Fruit fly (Drosophila melanogaster) whole organism, wandering third instar larva: Measurements from ENCODE around the gene CtIP.

ENCODE experiments used
- Abd-B ChIP-seq: fragments of >200 bp; optimal IDR thresholded peaks from 2 replicates; lab custom pipeline; 2017; ENCODE audit warnings: missing biosample characterization, missing genetic modification characterization
- CG32264 ChIP-seq: fragments of 200-800 bp; sonication (Bioruptor generic); optimal IDR thresholded peaks from 2 replicates; lab custom pipeline; 2016; ENCODE audit warnings: missing biosample characterization, missing genetic modification characterization
- CG9705 ChIP-seq: fragments of 200-800 bp; sonication (Bioruptor generic); optimal IDR thresholded peaks from 2 replicates; lab custom pipeline; 2018; ENCODE audit warnings: missing biosample characterization, mild to moderate bottlenecking, missing genetic modification characterization
- CrebA ChIP-seq: fragments of 200-800 bp; sonication (Bioruptor generic); optimal IDR thresholded peaks from 2 replicates; lab custom pipeline; 2016; ENCODE audit warnings: missing biosample characterization, mild to moderate bottlenecking, missing genetic modification characterization, borderline replicate concordance
- Dfd ChIP-seq: fragments of >200 bp; optimal IDR thresholded peaks from 2 replicates; lab custom pipeline; 2017; ENCODE audit warnings: missing biosample characterization, missing genetic modification characterization
- Dif ChIP-seq: fragments of 200-275, 200-300 bp; sonication (Bioruptor generic); optimal IDR thresholded peaks from 2 replicates; lab custom pipeline; 2018; ENCODE audit warnings: missing biosample characterization, missing genetic modification characterization; ENCODE audit not compliant: partially characterized antibody
- GATAd ChIP-seq: sonication (Bioruptor generic); optimal IDR thresholded peaks from 2 replicates; lab custom pipeline; 2016; ENCODE audit warnings: missing biosample characterization, missing genetic modification characterization
- HLH106 ChIP-seq: fragments of 200-800 bp; optimal IDR thresholded peaks from 3 replicates; lab custom pipeline; 2019; ENCODE audit warnings: missing biosample characterization, mild to moderate bottlenecking, missing genetic modification characterization, moderate library complexity
- Hnf4 ChIP-seq: fragments of 200-800 bp; sonication (Bioruptor generic); optimal IDR thresholded peaks from 2 replicates; lab custom pipeline; 2016; ENCODE audit warnings: missing biosample characterization, mild to moderate bottlenecking, missing genetic modification characterization
- Hr78 ChIP-seq: fragments of >200 bp; optimal IDR thresholded peaks from 2 replicates; lab custom pipeline; 2017; ENCODE audit warnings: missing biosample characterization, missing genetic modification characterization
- Hr83 ChIP-seq: fragments of 200-300 bp; sonication (Bioruptor generic); optimal IDR thresholded peaks from 2 replicates; lab custom pipeline; 2016; ENCODE audit warnings: missing biosample characterization, mild to moderate bottlenecking, missing genetic modification characterization, moderate library complexity; ENCODE audit not compliant: poor library complexity, severe bottlenecking
- Jra ChIP-seq: sonication (Bioruptor generic); optimal IDR thresholded peaks from 2 replicates; lab custom pipeline; 2016; ENCODE audit warnings: missing biosample characterization, missing genetic modification characterization
- Mio ChIP-seq: sonication (Bioruptor generic); optimal IDR thresholded peaks from 2 replicates; lab custom pipeline; 2016; ENCODE audit warnings: missing biosample characterization, missing genetic modification characterization
- Myc ChIP-seq: fragments of >200 bp; optimal IDR thresholded peaks from 2 replicates; lab custom pipeline; 2017
- N ChIP-seq: fragments of >200 bp; optimal IDR thresholded peaks from 2 replicates; lab custom pipeline; 2018; ENCODE audit warnings: missing biosample characterization, missing external identifiers, missing genetic modification characterization
- OdsH ChIP-seq: fragments of 200-800 bp; sonication (Bioruptor generic); optimal IDR thresholded peaks from 2 replicates; lab custom pipeline; 2016; ENCODE audit warnings: missing biosample characterization, mild to moderate bottlenecking, missing genetic modification characterization
- Rel ChIP-seq, 2 experiments: fragments of 200-800 bp; sonication (Bioruptor generic) in 1 of 2; optimal IDR thresholded peaks; 2 replicates in 1 of 2; 3 replicates in 1 of 2; lab custom pipeline; 2016 to 2019; ENCODE audit warnings: mild to moderate bottlenecking in 2 of 2, missing biosample characterization in 2 of 2, missing genetic modification characterization in 2 of 2, moderate library complexity in 1 of 2
- Sp1 ChIP-seq: fragments of 200-800 bp; sonication (Bioruptor generic); optimal IDR thresholded peaks from 3 replicates; lab custom pipeline; 2019; ENCODE audit warnings: missing biosample characterization, mild to moderate bottlenecking, missing genetic modification characterization, moderate library complexity
- Vsx2 ChIP-seq: fragments of 200-300, 225-300 bp; sonication (Bioruptor generic); optimal IDR thresholded peaks from 2 replicates; lab custom pipeline; 2018; ENCODE audit warnings: missing biosample characterization, missing genetic modification characterization; ENCODE audit not compliant: partially characterized antibody
- br ChIP-seq: fragments of 200-800 bp; sonication (Bioruptor generic); optimal IDR thresholded peaks from 2 replicates; lab custom pipeline; 2016; ENCODE audit warnings: missing biosample characterization, missing genetic modification characterization
- brk ChIP-seq: fragments of 200-800 bp; sonication (Bioruptor generic); optimal IDR thresholded peaks from 2 replicates; lab custom pipeline; 2016; ENCODE audit warnings: missing biosample characterization, mild to moderate bottlenecking, missing genetic modification characterization
- dl ChIP-seq, 2 experiments: fragments of 175-275, 200-275 bp in 1 of 2; fragments of 200-275 bp in 1 of 2; sonication (Bioruptor generic); optimal IDR thresholded peaks; lab custom pipeline; 2018; ENCODE audit warnings: mild to moderate bottlenecking in 2 of 2, missing biosample characterization in 2 of 2, missing genetic modification characterization in 2 of 2, moderate library complexity in 2 of 2; ENCODE audit not compliant: partially characterized antibody in 2 of 2, insufficient read depth in 1 of 2
- dmrt93B ChIP-seq: fragments of 200-800 bp; sonication (Bioruptor generic); optimal IDR thresholded peaks from 2 replicates; lab custom pipeline; 2018; ENCODE audit warnings: missing biosample characterization, mild to moderate bottlenecking, missing genetic modification characterization
- dsf ChIP-seq: sonication (Bioruptor generic); optimal IDR thresholded peaks from 2 replicates; lab custom pipeline; 2016; ENCODE audit warnings: missing biosample characterization, missing genetic modification characterization, borderline replicate concordance
- ey ChIP-seq: fragments of 200-800 bp; sonication (Bioruptor generic); optimal IDR thresholded peaks from 2 replicates; lab custom pipeline; 2016; ENCODE audit warnings: missing biosample characterization, missing genetic modification characterization
- foxo ChIP-seq, 2 experiments: fragments of 200-800 bp; sonication (Bioruptor generic); optimal IDR thresholded peaks; 2 replicates in 1 of 2; 3 replicates in 1 of 2; lab custom pipeline; 2016 to 2017; ENCODE audit warnings: missing biosample characterization in 2 of 2, missing genetic modification characterization in 2 of 2
- fru ChIP-seq: fragments of 200-800 bp; sonication (Bioruptor generic); optimal IDR thresholded peaks from 3 replicates; lab custom pipeline; 2016; ENCODE audit warnings: missing biosample characterization, mild to moderate bottlenecking, missing genetic modification characterization
- h ChIP-seq: fragments of 200-800 bp; sonication (Bioruptor generic); optimal IDR thresholded peaks from 3 replicates; lab custom pipeline; 2016; ENCODE audit warnings: missing biosample characterization, mild to moderate bottlenecking, missing genetic modification characterization
- jim ChIP-seq: fragments of 175-275, 200-325 bp; sonication (Bioruptor generic); optimal IDR thresholded peaks from 2 replicates; lab custom pipeline; 2016; ENCODE audit warnings: missing biosample characterization, mild to moderate bottlenecking, missing genetic modification characterization
- lola ChIP-seq: fragments of >200 bp; optimal IDR thresholded peaks from 2 replicates; lab custom pipeline; 2017; ENCODE audit warnings: missing biosample characterization, missing genetic modification characterization
- pan ChIP-seq: fragments of >200 bp; optimal IDR thresholded peaks from 2 replicates; lab custom pipeline; 2017
- psq ChIP-seq: fragments of 200-800 bp; sonication (Bioruptor generic); optimal IDR thresholded peaks from 3 replicates; lab custom pipeline; 2017; ENCODE audit warnings: missing biosample characterization, mild to moderate bottlenecking, missing genetic modification characterization, moderate library complexity
- rgr ChIP-seq: fragments of 200-800 bp; sonication (Bioruptor generic); optimal IDR thresholded peaks from 3 replicates; lab custom pipeline; 2016; ENCODE audit warnings: missing biosample characterization, mild to moderate bottlenecking, missing genetic modification characterization
- sage ChIP-seq: fragments of 200-800 bp; sonication (Bioruptor generic); optimal IDR thresholded peaks from 2 replicates; lab custom pipeline; 2016; ENCODE audit warnings: missing biosample characterization, mild to moderate bottlenecking, missing genetic modification characterization
- sv ChIP-seq: fragments of 200-800 bp; sonication (Bioruptor generic); optimal IDR thresholded peaks from 3 replicates; lab custom pipeline; 2016; ENCODE audit warnings: missing biosample characterization, missing genetic modification characterization
- tai ChIP-seq: sonication (Bioruptor generic); optimal IDR thresholded peaks from 2 replicates; lab custom pipeline; 2016; ENCODE audit warnings: missing biosample characterization, missing genetic modification characterization
- usp ChIP-seq: fragments of >200 bp; optimal IDR thresholded peaks from 2 replicates; lab custom pipeline; 2017; ENCODE audit warnings: missing biosample characterization, missing genetic modification characterization
- woc ChIP-seq: sonication (Bioruptor generic); optimal IDR thresholded peaks from 2 replicates; lab custom pipeline; 2016; ENCODE audit warnings: missing biosample characterization, mild to moderate bottlenecking, missing genetic modification characterization

CtIP gene

dm6 chr3L:20442674-20443313 lies 6.7 kb downstream of the CtIP start:
- TF ChIP-seq fru (GFP tag; lab: Kevin White, UChicago) = no peak
- no peak for TF ChIP-seq CG32264
- TF ChIP-seq Mio (GFP tag; lab: Kevin White, UChicago) = no peak
- no peak for TF ChIP-seq Sp1
- no peak for TF ChIP-seq woc (GFP tag; lab: Kevin White, UChicago)
- no peak for TF ChIP-seq rgr (GFP tag; lab: Kevin White, UChicago)
- TF ChIP-seq Myc (lab: Kevin White, UChicago) = peak; percentile 64
- TF ChIP-seq CrebA = no peak
- peak; percentile 67 for TF ChIP-seq Dif (GFP tag; lab: Kevin White, UChicago)
- peak; percentile 6 to 73 for TF ChIP-seq dl (GFP tag; optimal IDR thresholded peaks at IDR 0.05; lab: Kevin White, UChicago; ENCODE audit: insufficient read depth in 1 of 2, partially characterized antibody in 2 of 2)
- TF ChIP-seq br = no peak
- TF ChIP-seq HLH106 = no peak
- TF ChIP-seq h (GFP tag; lab: Kevin White, UChicago) = no peak
- TF ChIP-seq Vsx2 (GFP tag; lab: Kevin White, UChicago) = no peak
- no peak for TF ChIP-seq Hr78 (GFP tag; lab: Kevin White, UChicago)
- no peak for TF ChIP-seq Rel (GFP tag; optimal IDR thresholded peaks at IDR 0.05; lab: Kevin White, UChicago)
- no peak for TF ChIP-seq Rel (tag; optimal IDR thresholded peaks at IDR 0.05; lab: Kevin White, UChicago)
- TF ChIP-seq Abd-B (GFP tag; lab: Kevin White, UChicago) = no peak
- TF ChIP-seq foxo (GFP tag; optimal IDR thresholded peaks at IDR 0.05; lab: Kevin White, UChicago) = no peak

- TF ChIP-seq Hnf4 (GFP tag; lab: Kevin White, UChicago) (peak; percentile 87), Abd-B (GFP tag; lab: Kevin White, UChicago) (no peak), h (GFP tag; lab: Kevin White, UChicago) (peak; percentile 95), jim (no peak), lola (GFP tag; lab: Kevin White, UChicago) (no peak), CrebA (no peak), psq (GFP tag; lab: Kevin White, UChicago) (peak; percentile 88), Dif (GFP tag; lab: Kevin White, UChicago) (no peak), sage (GFP tag; lab: Kevin White, UChicago) (peak; percentile 86), Hr78 (GFP tag; lab: Kevin White, UChicago) (no peak), OdsH (GFP tag; lab: Kevin White, UChicago) (peak; percentile 92), dsf (no peak), sv (GFP tag; lab: Kevin White, UChicago) (peak; percentile 73), Hr83 (GFP tag; lab: Kevin White, UChicago) (peak; percentile 84), Sp1 (peak; percentile 78), fru (GFP tag; lab: Kevin White, UChicago) (peak; percentile 90), brk (GFP tag; lab: Kevin White, UChicago) (peak; percentile 92), dl (GFP tag; optimal IDR thresholded peaks at IDR 0.05; lab: Kevin White, UChicago; ENCODE audit: insufficient read depth in 1 of 2, partially characterized antibody in 2 of 2) (no peak), rgr (GFP tag; lab: Kevin White, UChicago) (peak; percentile 96), Vsx2 (GFP tag; lab: Kevin White, UChicago) (no peak), woc (GFP tag; lab: Kevin White, UChicago) (peak; percentile 54), foxo (GFP tag; optimal IDR thresholded peaks at IDR 0.05; lab: Kevin White, UChicago) (peak in 1 of 2 experiments; percentile 95), ey (peak; percentile 80), pan (lab: Kevin White, UChicago) (no peak), CG9705 (GFP tag; lab: Kevin White, UChicago) (no peak), HLH106 (peak; percentile 84), Rel (GFP tag; optimal IDR thresholded peaks at IDR 0.05; lab: Kevin White, UChicago) (peak; percentile 75), Rel (tag; optimal IDR thresholded peaks at IDR 0.05; lab: Kevin White, UChicago) (peak; percentile 80), usp (GFP tag; lab: Kevin White, UChicago) (no peak), Jra (GFP tag; lab: Kevin White, UChicago) (peak; percentile 73), CG32264 (peak; percentile 61), Dfd (GFP tag; lab: Kevin White, UChicago) (no peak), dmrt93B (GFP tag; lab: Kevin White, UChicago) (peak; percentile 73), tai (GFP tag; lab: Kevin White, UChicago) (peak; percentile 65), Mio (GFP tag; lab: Kevin White, UChicago) (no peak), Myc (lab: Kevin White, UChicago) (no peak), GATAd (peak; percentile 59), br (peak; percentile 82), N (GFP tag; lab: Kevin White, UChicago) (no peak)
Measured at dm6 chr3L:20444815-20445519, 8.9 kb downstream of the CtIP start.
